Worm (Caenorhabditis elegans) whole organism, mixed stage, embryonic: Measurements from ENCODE around the gene kdp-1.

Source experiments
- ces-1 ChIP-seq: fragments of 150-350 bp; optimal IDR thresholded peaks from 2 replicates; lab custom pipeline; 2014; ENCODE audit warnings: missing biosample characterization, missing genetic modification reagents, missing genetic modification characterization
- elt-1 ChIP-seq: sonication (generic microtip); optimal IDR thresholded peaks from 2 replicates; lab custom pipeline; 2017; ENCODE audit warnings: missing genetic modification characterization, mild to moderate bottlenecking, missing compliant biosample characterization, antibody characterized with exemption, moderate library complexity, borderline replicate concordance; ENCODE audit not compliant: insufficient read depth
- mab-5 ChIP-seq: fragments of 150-350 bp; optimal IDR thresholded peaks from 2 replicates; lab custom pipeline; 2014; ENCODE audit warnings: missing biosample characterization, missing genetic modification characterization
- nhr-12 ChIP-seq: fragments of 150-350 bp; optimal IDR thresholded peaks from 2 replicates; lab custom pipeline; 2014; ENCODE audit warnings: missing biosample characterization, missing genetic modification characterization

ce11 chrIV:13346078-13346477 is 46.1 kb downstream of the kdp-1 start:
- no peak for TF ChIP-seq elt-1 (tag; lab: Kevin White, UChicago)
- no peak for TF ChIP-seq ces-1
- no peak for TF ChIP-seq nhr-12
- no peak for TF ChIP-seq mab-5 (tag; lab: Kevin White, UChicago)
